Fruit fly (Drosophila melanogaster) whole organism, embryonic: Measurements from ENCODE around the gene pbl.

Source experiments
- Aef1 ChIP-seq: fragments of 200-800 bp; sonication (Bioruptor generic); IDR thresholded peaks from 3 replicates; pipeline ENCODE4 v1.3.6; 2022; ENCODE audit warnings: missing biosample characterization, missing genetic modification characterization
- Asciz ChIP-seq: fragments of 200-800 bp; sonication (Bioruptor generic); optimal IDR thresholded peaks from 2 replicates; lab custom pipeline; 2017; ENCODE audit warnings: missing biosample characterization, mild to moderate bottlenecking, missing genetic modification characterization, missing genetic modification reagents
- B-H2 ChIP-seq: fragments of 200-800 bp; sonication (Bioruptor generic); optimal IDR thresholded peaks from 2 replicates; lab custom pipeline; 2018; ENCODE audit warnings: missing biosample characterization, mild to moderate bottlenecking, missing genetic modification characterization
- CG10321 ChIP-seq: fragments of 200-800 bp; sonication (Bioruptor generic); IDR thresholded peaks from 2 replicates; pipeline ENCODE4 v1.3.6; 2022; ENCODE audit warnings: missing biosample characterization, missing genetic modification characterization
- CG12219 ChIP-seq: fragments of 200-800 bp; sonication (Bioruptor generic); optimal IDR thresholded peaks from 3 replicates; lab custom pipeline; 2018; ENCODE audit warnings: missing biosample characterization, mild to moderate bottlenecking, missing genetic modification characterization
- CG13624 ChIP-seq: fragments of 200-800 bp; sonication (Bioruptor generic); optimal IDR thresholded peaks from 2 replicates; lab custom pipeline; 2016; ENCODE audit warnings: missing biosample characterization, missing genetic modification characterization
- CG14441 ChIP-seq: fragments of 200-800 bp; sonication (Bioruptor generic); IDR thresholded peaks from 2 replicates; pipeline ENCODE4 v1.3.6; 2022; ENCODE audit warnings: missing biosample characterization, missing genetic modification characterization
- CG17612 ChIP-seq: fragments of 200-800 bp; sonication (Bioruptor generic); IDR thresholded peaks from 2 replicates; pipeline ENCODE4 v1.3.6; 2022; ENCODE audit warnings: missing biosample characterization, missing genetic modification characterization
- CG2875 ChIP-seq: fragments of 200-800 bp; sonication (Bioruptor generic); optimal IDR thresholded peaks from 2 replicates; lab custom pipeline; 2017; ENCODE audit warnings: missing biosample characterization, mild to moderate bottlenecking, missing genetic modification characterization, missing genetic modification reagents
- CG32767 ChIP-seq: fragments of 200-800 bp; sonication (Bioruptor generic); IDR thresholded peaks from 2 replicates; pipeline ENCODE4 v1.3.6; 2022; ENCODE audit warnings: missing biosample characterization, missing genetic modification characterization
- CG32772 ChIP-seq: fragments of 200-800 bp; sonication (Bioruptor generic); IDR thresholded peaks from 2 replicates; pipeline ENCODE4 v1.3.6; 2022; ENCODE audit warnings: missing biosample characterization, missing genetic modification characterization
- CG4707 ChIP-seq: fragments of 200-800 bp; sonication (Bioruptor generic); optimal IDR thresholded peaks from 2 replicates; lab custom pipeline; 2018; ENCODE audit warnings: missing biosample characterization, mild to moderate bottlenecking, missing genetic modification characterization, moderate library complexity
- CG5245 ChIP-seq: fragments of 200-800 bp; sonication (Bioruptor generic); optimal IDR thresholded peaks from 3 replicates; lab custom pipeline; 2016; ENCODE audit warnings: missing biosample characterization, missing genetic modification characterization
- CG6254 ChIP-seq: fragments of 200-800 bp; sonication (Bioruptor generic); optimal IDR thresholded peaks from 3 replicates; lab custom pipeline; 2017; ENCODE audit warnings: mild to moderate bottlenecking, missing biosample characterization, missing genetic modification reagents, missing genetic modification characterization
- CG6272 ChIP-seq: fragments of 200-800 bp; sonication (Bioruptor generic); IDR thresholded peaks from 2 replicates; pipeline ENCODE4 v1.3.6; 2022; ENCODE audit warnings: missing biosample characterization, missing genetic modification characterization
- CG6683 ChIP-seq: fragments of 200-800 bp; sonication (Bioruptor generic); optimal IDR thresholded peaks from 2 replicates; lab custom pipeline; 2017; ENCODE audit warnings: missing biosample characterization, mild to moderate bottlenecking, missing genetic modification characterization, missing genetic modification reagents
- CG6791 ChIP-seq: fragments of 200-800 bp; sonication (Bioruptor generic); IDR thresholded peaks from 3 replicates; pipeline ENCODE4 v1.3.6; 2022; ENCODE audit warnings: missing biosample characterization, missing genetic modification characterization; ENCODE audit not compliant: partially characterized antibody
- CG8290 ChIP-seq, 3 experiments: fragments of 200-800 bp; sonication (Bioruptor generic); optimal IDR thresholded peaks; 2 replicates each; lab custom pipeline; 2016 to 2019; ENCODE audit warnings: missing biosample characterization in 3 of 3, missing genetic modification characterization in 3 of 3, mild to moderate bottlenecking in 2 of 3, moderate library complexity in 1 of 3
- CG9437 ChIP-seq: fragments of 200-800 bp; sonication (Bioruptor generic); optimal IDR thresholded peaks from 2 replicates; lab custom pipeline; 2018; ENCODE audit warnings: missing biosample characterization, mild to moderate bottlenecking, missing genetic modification characterization
- CG9932 ChIP-seq: fragments of 200-800 bp; sonication (Bioruptor generic); IDR thresholded peaks from 2 replicates; pipeline ENCODE4 v1.3.6; 2022; ENCODE audit warnings: missing biosample characterization, missing genetic modification characterization
- Deaf1 ChIP-seq: fragments of 200-800 bp; optimal IDR thresholded peaks from 3 replicates; lab custom pipeline; 2019; ENCODE audit warnings: missing biosample characterization, mild to moderate bottlenecking, missing genetic modification characterization, moderate library complexity
- Dek ChIP-seq: fragments of 200-800 bp; sonication (Bioruptor generic); optimal IDR thresholded peaks from 3 replicates; lab custom pipeline; 2019; ENCODE audit warnings: missing biosample characterization, mild to moderate bottlenecking, missing genetic modification characterization, moderate library complexity
- Fer1 ChIP-seq: fragments of 200-800 bp; sonication (Bioruptor generic); optimal IDR thresholded peaks from 2 replicates; lab custom pipeline; 2017; ENCODE audit warnings: missing biosample characterization, mild to moderate bottlenecking, missing genetic modification characterization
- Fer2 ChIP-seq: fragments of 200-800 bp; sonication (Bioruptor generic); optimal IDR thresholded peaks from 2 replicates; lab custom pipeline; 2018; ENCODE audit warnings: missing biosample characterization, mild to moderate bottlenecking, missing genetic modification characterization, moderate library complexity
- HLH3B ChIP-seq: fragments of 200-800 bp; sonication (Bioruptor generic); IDR thresholded peaks from 2 replicates; pipeline ENCODE4 v1.3.6; 2022; ENCODE audit warnings: missing biosample characterization, missing genetic modification characterization
- Kr ChIP-seq: fragments of 200-800 bp; sonication (Bioruptor generic); optimal IDR thresholded peaks from 2 replicates; lab custom pipeline; 2017; ENCODE audit warnings: missing biosample characterization, mild to moderate bottlenecking, missing genetic modification characterization
- Myb ChIP-seq: fragments of 200-800 bp; sonication (Bioruptor generic); optimal IDR thresholded peaks from 2 replicates; lab custom pipeline; 2016; ENCODE audit warnings: missing biosample characterization, missing genetic modification characterization
- Rfx ChIP-seq: fragments of 200-800 bp; sonication (Bioruptor generic); IDR thresholded peaks from 2 replicates; pipeline ENCODE4 v1.3.6; 2022; ENCODE audit warnings: missing biosample characterization, missing genetic modification characterization
- Side ChIP-seq: fragments of 200-800 bp; sonication (Bioruptor generic); optimal IDR thresholded peaks from 2 replicates; lab custom pipeline; 2016; ENCODE audit warnings: missing biosample characterization, missing genetic modification characterization
- Sox100B ChIP-seq: fragments of 200-800 bp; sonication (Bioruptor generic); optimal IDR thresholded peaks from 3 replicates; lab custom pipeline; 2018; ENCODE audit warnings: missing biosample characterization, mild to moderate bottlenecking, missing genetic modification characterization
- Sry-δ ChIP-seq: fragments of 200-800 bp; sonication (Bioruptor generic); optimal IDR thresholded peaks from 2 replicates; lab custom pipeline; 2016; ENCODE audit warnings: missing biosample characterization, missing genetic modification characterization
- bcd ChIP-seq: fragments of 200-800 bp; sonication (Bioruptor generic); optimal IDR thresholded peaks from 2 replicates; lab custom pipeline; 2017; ENCODE audit warnings: missing biosample characterization, mild to moderate bottlenecking, missing genetic modification characterization
- cato ChIP-seq: fragments of 200-800 bp; sonication (Bioruptor generic); optimal IDR thresholded peaks from 2 replicates; lab custom pipeline; 2016; ENCODE audit warnings: missing biosample characterization, missing genetic modification characterization, borderline replicate concordance
- dmrt11E ChIP-seq: fragments of 200-800 bp; sonication (Bioruptor generic); optimal IDR thresholded peaks from 3 replicates; lab custom pipeline; 2018; ENCODE audit warnings: missing biosample characterization, mild to moderate bottlenecking, missing genetic modification characterization, moderate library complexity
- ems ChIP-seq: fragments of 200-800 bp; sonication (Bioruptor generic); optimal IDR thresholded peaks from 3 replicates; lab custom pipeline; 2016; ENCODE audit warnings: missing biosample characterization, missing genetic modification characterization
- en ChIP-seq: fragments of 200-800 bp; sonication (Bioruptor generic); optimal IDR thresholded peaks from 2 replicates; lab custom pipeline; 2016; ENCODE audit warnings: missing biosample characterization, missing genetic modification characterization
- grn ChIP-seq: fragments of 200-800 bp; sonication (Bioruptor generic); optimal IDR thresholded peaks from 3 replicates; lab custom pipeline; 2017; ENCODE audit warnings: missing biosample characterization, missing genetic modification characterization
- gsb ChIP-seq: fragments of 200-800 bp; sonication (Bioruptor generic); IDR thresholded peaks from 2 replicates; pipeline ENCODE4 v1.3.6; 2022; ENCODE audit warnings: missing biosample characterization, missing genetic modification characterization
- insv ChIP-seq, 2 experiments: fragments of 200-800 bp; sonication (Bioruptor generic); optimal IDR thresholded peaks; 3 replicates each; lab custom pipeline; 2016 to 2018; ENCODE audit warnings: missing biosample characterization in 2 of 2, missing genetic modification characterization in 2 of 2
- knrl ChIP-seq: fragments of 200-800 bp; sonication (Bioruptor generic); IDR thresholded peaks from 3 replicates; pipeline ENCODE4 v1.3.6; 2022; ENCODE audit warnings: missing biosample characterization, missing genetic modification characterization; ENCODE audit not compliant: partially characterized antibody
- mirr ChIP-seq: fragments of 200-800 bp; sonication (Bioruptor generic); optimal IDR thresholded peaks from 3 replicates; lab custom pipeline; 2018; ENCODE audit warnings: missing biosample characterization, mild to moderate bottlenecking, missing genetic modification characterization
- otp ChIP-seq: fragments of 200-800 bp; sonication (Bioruptor generic); IDR thresholded peaks from 3 replicates; pipeline ENCODE4, ENCODE4 v1.3.6; 2022; ENCODE audit warnings: missing biosample characterization, missing genetic modification characterization
- pnt ChIP-seq: fragments of 200-800 bp; sonication (Bioruptor generic); optimal IDR thresholded peaks from 3 replicates; lab custom pipeline; 2016; ENCODE audit warnings: missing biosample characterization, missing genetic modification characterization
- psq ChIP-seq: fragments of 200-800 bp; sonication (Bioruptor generic); optimal IDR thresholded peaks from 2 replicates; lab custom pipeline; 2017; ENCODE audit warnings: missing biosample characterization, missing genetic modification characterization
- ro ChIP-seq: fragments of 200-800 bp; sonication (Bioruptor generic); IDR thresholded peaks from 2 replicates; pipeline ENCODE4 v1.3.6; 2022; ENCODE audit warnings: missing biosample characterization, missing genetic modification characterization
- sens ChIP-seq: fragments of 200-800 bp; sonication (Bioruptor generic); peaks from one replicate; lab custom pipeline; 2016; ENCODE audit warnings: missing biosample characterization, missing genetic modification characterization
- sqz ChIP-seq: fragments of 200-800 bp; sonication (Bioruptor generic); optimal IDR thresholded peaks from 3 replicates; lab custom pipeline; 2018; ENCODE audit warnings: missing biosample characterization, mild to moderate bottlenecking, missing genetic modification characterization
- unc-4 ChIP-seq: fragments of 200-800 bp; sonication (Bioruptor generic); IDR thresholded peaks from 2 replicates; pipeline ENCODE4 v1.3.6; 2022; ENCODE audit warnings: missing biosample characterization, missing genetic modification characterization; ENCODE audit not compliant: partially characterized antibody
- vvl ChIP-seq: fragments of 200-800 bp; sonication (Bioruptor generic); IDR thresholded peaks from 2 replicates; pipeline ENCODE4 v1.3.6; 2022; ENCODE audit warnings: missing biosample characterization, missing genetic modification characterization
- wdn ChIP-seq: fragments of 200-800 bp; sonication (Bioruptor generic); IDR thresholded peaks from 2 replicates; pipeline ENCODE4 v1.3.6; 2022; ENCODE audit warnings: missing biosample characterization, missing genetic modification characterization
- wek ChIP-seq: fragments of 200-800 bp; sonication (Bioruptor generic); optimal IDR thresholded peaks from 3 replicates; lab custom pipeline; 2018; ENCODE audit warnings: missing biosample characterization, mild to moderate bottlenecking, missing genetic modification characterization, moderate library complexity

The pbl gene

dm6 chr3L:7866558-7866957 lies 45.2 kb downstream of the pbl start (continued):
- TF ChIP-seq Kr (no peak), sqz (GFP tag; lab: Kevin White, UChicago) (no peak), CG6254 (no peak), wek (GFP tag; lab: Kevin White, UChicago) (no peak), Side (GFP tag; lab: Kevin White, UChicago) (no peak), CG6791 (GFP tag; lab: Robert Waterston, UW) (no peak), HLH3B (GFP tag; lab: Robert Waterston, UW) (0 out of 2 replicates have a peak, but pooled peaks have one; percentile 9), CG32772 (GFP tag; lab: Robert Waterston, UW) (0 out of 2 replicates have a peak, but pooled peaks have one; percentile 18), psq (GFP tag; lab: Kevin White, UChicago) (no peak), CG8290 (GFP tag; optimal IDR thresholded peaks at IDR 0.05; lab: Kevin White, UChicago) (no peak), CG8290 (tag; optimal IDR thresholded peaks at IDR 0.05; lab: Kevin White, UChicago) (peak in 1 of 2 experiments; percentile 31), CG17612 (GFP tag; lab: Robert Waterston, UW) (0 out of 2 replicates have a peak, but pooled peaks have one; percentile 6), CG32767 (GFP tag; lab: Robert Waterston, UW) (no peak), vvl (peak; percentile 24; the same call in 1 of the 2 replicates), CG9932 (GFP tag; lab: Robert Waterston, UW) (peak; percentile 25; the same call in 1 of the 2 replicates), otp (no peak), ems (GFP tag; lab: Kevin White, UChicago) (no peak), bcd (GFP tag; lab: Kevin White, UChicago) (no peak), Fer1 (GFP tag; lab: Kevin White, UChicago) (no peak), Deaf1 (tag; lab: Kevin White, UChicago) (no peak), unc-4 (GFP tag; lab: Robert Waterston, UW) (no peak), ro (GFP tag; lab: Robert Waterston, UW) (no peak), grn (no peak), Asciz (peak; percentile 35), CG6272 (GFP tag; lab: Robert Waterston, UW) (no peak), CG2875 (GFP tag; lab: Kevin White, UChicago) (peak; percentile 23), CG14441 (no peak), CG13624 (no peak), CG12219 (GFP tag; lab: Kevin White, UChicago) (no peak), en (no peak), insv (GFP tag; optimal IDR thresholded peaks at IDR 0.05; lab: Kevin White, UChicago) (no peak), Myb (no peak), Fer2 (no peak), knrl (GFP tag; lab: Robert Waterston, UW) (no peak), gsb (no peak; the same call in 1 of the 2 replicates), CG9437 (GFP tag; lab: Kevin White, UChicago) (no peak), mirr (GFP tag; lab: Kevin White, UChicago) (no peak), dmrt11E (tag; lab: Kevin White, UChicago) (no peak), Sry-δ (GFP tag; lab: Kevin White, UChicago) (no peak), sens (GFP tag; lab: Kevin White, UChicago) (no peak), CG4707 (GFP tag; lab: Kevin White, UChicago) (no peak), Aef1 (GFP tag; lab: Robert Waterston, UW) (no peak), pnt (GFP tag; lab: Kevin White, UChicago) (no peak), CG10321 (no peak), CG5245 (GFP tag; lab: Kevin White, UChicago) (no peak), Rfx (GFP tag; lab: Robert Waterston, UW) (peak; percentile 54; the same call in 1 of the 2 replicates), cato (GFP tag; lab: Kevin White, UChicago) (no peak), Sox100B (peak; percentile 33), B-H2 (GFP tag; lab: Kevin White, UChicago) (peak; percentile 39), CG6683 (GFP tag; lab: Kevin White, UChicago) (no peak), wdn (GFP tag; lab: Robert Waterston, UW) (no peak), Dek (tag; lab: Kevin White, UChicago) (no peak)
